Worm (Caenorhabditis elegans) whole organism, late embryonic: ENCODE data around the gene Y70C5A.2.

ENCODE experiments used
- ama-1 ChIP-seq: fragments of 150-350 bp; optimal IDR thresholded peaks from 2 replicates; lab custom pipeline; 2014
- ceh-22 ChIP-seq: sonication (generic microtip); optimal IDR thresholded peaks from 2 replicates; lab custom pipeline; 2017; ENCODE audit warnings: missing biosample characterization, missing genetic modification characterization
- dmd-4 ChIP-seq: sonication (generic microtip); optimal IDR thresholded peaks from 2 replicates; lab custom pipeline; 2016; ENCODE audit warnings: borderline replicate concordance, missing genetic modification characterization, missing compliant biosample characterization
- elt-2 ChIP-seq: sonication (generic microtip); optimal IDR thresholded peaks from 2 replicates; lab custom pipeline; 2016; ENCODE audit warnings: missing genetic modification reagents, missing genetic modification characterization, missing compliant biosample characterization
- nfya-1 ChIP-seq: sonication (generic microtip); optimal IDR thresholded peaks from 2 replicates; lab custom pipeline; 2017; ENCODE audit warnings: missing genetic modification characterization, mild to moderate bottlenecking, missing compliant biosample characterization, antibody characterized with exemption, moderate library complexity
- pat-9 ChIP-seq: fragments of 200-800 bp; sonication (Bioruptor generic); optimal IDR thresholded peaks from 2 replicates; lab custom pipeline; 2018; ENCODE audit warnings: mild to moderate bottlenecking, missing genetic modification characterization, moderate library complexity, missing compliant biosample characterization
- pha-4 ChIP-seq: fragments of 150-350 bp; optimal IDR thresholded peaks from 2 replicates; lab custom pipeline; 2018; ENCODE audit warnings: missing biosample characterization, missing genetic modification reagents, missing genetic modification characterization
- sdc-2 ChIP-seq: sonication (generic microtip); optimal IDR thresholded peaks from 2 replicates; lab custom pipeline; 2016; ENCODE audit warnings: missing genotype, missing genetic modification characterization, missing compliant biosample characterization

- TF ChIP-seq pat-9 (tag; lab: Kevin White, UChicago), result no peak
- TF ChIP-seq ceh-22 (tag; lab: Kevin White, UChicago), result no peak
- TF ChIP-seq dmd-4 (tag; lab: Kevin White, UChicago), result no peak
- TF ChIP-seq nfya-1 (tag; lab: Kevin White, UChicago), result no peak
- no peak for TF ChIP-seq pha-4 (tag; lab: Kevin White, UChicago)
- no peak for TF ChIP-seq sdc-2 (tag; lab: Kevin White, UChicago)
- TF ChIP-seq elt-2, result no peak
- TF ChIP-seq ama-1 (lab: Kevin White, UChicago), result no peak
These were observed 17.4 kb upstream of the Y70C5A.2 start for ce11 chrV:16640366-16640765.
